Worm (Caenorhabditis elegans): ENCODE data around the gene R102.8.
"Not testable (repeated sequence)": the region's sequence is repeated elsewhere in the genome, so short reads cannot be mapped to it uniquely, and the experiment has no call there.

R102.8 gene

ce11 chrIV:10664134-10664533 is 25.9 kb downstream of the R102.8 start, which contains the start of gene K08C7.7:
Gene K08C7.7 (plus strand): TSS chrIV:10664434.
- TF ChIP-seq nhr-76 (tag; optimal IDR thresholded peaks at IDR 0.05) (no peak), rnt-1 (tag; optimal IDR thresholded peaks at IDR 0.05) (no peak), nhr-20 (tag; optimal IDR thresholded peaks at IDR 0.05) (no peak), tlp-1 (tag; optimal IDR thresholded peaks at IDR 0.05) (no peak), unc-130 (tag; optimal IDR thresholded peaks at IDR 0.05) (no peak), hlh-4 (tag; optimal IDR thresholded peaks at IDR 0.05) (no peak), blmp-1 (tag; optimal IDR thresholded peaks at IDR 0.05) (no peak)

- TF ChIP-seq tlp-1 (tag; optimal IDR thresholded peaks at IDR 0.05) (no peak), elt-2 (tag; optimal IDR thresholded peaks at IDR 0.05) (peak; percentile 23), snpc-4 (tag; optimal IDR thresholded peaks at IDR 0.05) (no peak)
These were observed 28.3 kb downstream of the R102.8 start, which contains the start of gene fmo-1 for ce11 chrIV:10661760-10662159. Gene fmo-1 (plus strand): TSS chrIV:10661857.

- no peak for TF ChIP-seq lin-35 (GFP tag; optimal IDR thresholded peaks at IDR 0.05)
- no peak for TF ChIP-seq nhr-84 (tag; optimal IDR thresholded peaks at IDR 0.05)
- TF ChIP-seq ama-1 (optimal IDR thresholded peaks at IDR 0.05): no peak
- TF ChIP-seq swsn-7 (tag; optimal IDR thresholded peaks at IDR 0.05): no peak
- no peak for TF ChIP-seq mef-2 (tag; optimal IDR thresholded peaks at IDR 0.05)
- no peak for TF ChIP-seq nhr-90 (tag; optimal IDR thresholded peaks at IDR 0.05; ENCODE audit: poor library complexity)
- TF ChIP-seq lin-15B (tag; optimal IDR thresholded peaks at IDR 0.05): no peak
- no peak for TF ChIP-seq jun-1 (tag; optimal IDR thresholded peaks at IDR 0.05)
- no peak for TF ChIP-seq unc-30 (tag; optimal IDR thresholded peaks at IDR 0.05)
- no peak for TF ChIP-seq vab-15 (tag; optimal IDR thresholded peaks at IDR 0.05)
- no peak for TF ChIP-seq pax-3 (tag; optimal IDR thresholded peaks at IDR 0.05)
- TF ChIP-seq pqm-1 (tag; optimal IDR thresholded peaks at IDR 0.05): no peak
- no peak for TF ChIP-seq hlh-4 (tag; optimal IDR thresholded peaks at IDR 0.05)
- no peak for TF ChIP-seq ceh-90 (tag; optimal IDR thresholded peaks at IDR 0.05)
- no peak for TF ChIP-seq zag-1 (tag; optimal IDR thresholded peaks at IDR 0.05)
- TF ChIP-seq egl-13 (tag; optimal IDR thresholded peaks at IDR 0.05): no peak
- no peak for TF ChIP-seq nhr-85 (tag)
These were observed 29.0 kb downstream of the R102.8 start for ce11 chrIV:10661072-10661471.

- no peak for TF ChIP-seq lsy-2 (tag; optimal IDR thresholded peaks at IDR 0.05)
- TF ChIP-seq elt-2 (tag; optimal IDR thresholded peaks at IDR 0.05): peak; percentile 45
These were observed 33.2 kb downstream of the R102.8 start, which contains the start of gene K08C7.1 for ce11 chrIV:10656770-10657323. Gene K08C7.1 (plus strand): TSS chrIV:10656812.

- not testable (repeated sequence) for TF ChIP-seq sptf-1 (tag; optimal IDR thresholded peaks at IDR 0.05); nhr-19 (GFP tag; conservative IDR thresholded peaks at IDR 0.05); nhr-237 (tag; optimal IDR thresholded peaks at IDR 0.05)
These were observed 36.0 kb downstream of the R102.8 start, which contains the start of gene glb-19 for ce11 chrIV:10654047-10654446. Gene glb-19 (minus strand): TSS chrIV:10654147.
